Comparison of ENCODE assay signal across 4 worm cellular contexts in genomic region chrV:6206498-6206897, ce11.
A peak's percentile ranks its signal among the peaks of the same experiment; 100 is the strongest.
TF ChIP-seq lines count a peak whose summit lies in the region.

Gene W06H8.2, plus strand, starts transcription at chrV:6206755.

TF ChIP-seq in whole organism, L1 larva, 84 proteins besides CTCF, POLR2A, EP300 and RAD21:
- TF ChIP-seq sox-4 (tag; optimal IDR thresholded peaks at IDR 0.05; lab: Kevin White, UChicago) = no peak
- TF ChIP-seq unc-98 (GFP tag; IDR thresholded peaks at IDR 0.05; lab: Robert Waterston, UW) = no peak
- TF ChIP-seq rnt-1 (tag; optimal IDR thresholded peaks at IDR 0.05; lab: Kevin White, UChicago) = no peak
- no peak for TF ChIP-seq C16A3.4 (tag; optimal IDR thresholded peaks at IDR 0.05; lab: Kevin White, UChicago)
- peak; percentile 54 for TF ChIP-seq nhr-85 (tag; lab: Kevin White, UChicago)
- TF ChIP-seq skn-1 (tag; optimal IDR thresholded peaks at IDR 0.05; lab: Kevin White, UChicago) = peak; percentile 95
- no peak for TF ChIP-seq pax-3 (tag; optimal IDR thresholded peaks at IDR 0.05; lab: Kevin White, UChicago)
- no peak for TF ChIP-seq unc-86 (tag; optimal IDR thresholded peaks at IDR 0.05; lab: Kevin White, UChicago)
- TF ChIP-seq nhr-19 (GFP tag; conservative IDR thresholded peaks at IDR 0.05; lab: Robert Waterston, UW) = no peak
- TF ChIP-seq elt-3 (tag; optimal IDR thresholded peaks at IDR 0.05; lab: Kevin White, UChicago) = no peak
- no peak for TF ChIP-seq nhr-77 (tag; optimal IDR thresholded peaks at IDR 0.05; lab: Kevin White, UChicago)
- no peak for TF ChIP-seq nhr-76 (tag; optimal IDR thresholded peaks at IDR 0.05; lab: Kevin White, UChicago)
- peak; percentile 24 for TF ChIP-seq lin-14 (GFP tag; optimal IDR thresholded peaks at IDR 0.05; lab: Kevin White, UChicago)
TF ChIP-seq in whole organism, L1 larva: peak in this region for 3.

TF ChIP-seq in whole organism, L2 larva, 48 proteins besides CTCF, POLR2A, EP300 and RAD21:
- no peak for TF ChIP-seq unc-55 (GFP tag; optimal IDR thresholded peaks at IDR 0.05; lab: Kevin White, UChicago)
- TF ChIP-seq ceh-16 (tag; optimal IDR thresholded peaks at IDR 0.05; lab: Kevin White, UChicago) = no peak
- TF ChIP-seq nhr-10 (tag; optimal IDR thresholded peaks at IDR 0.05; lab: Kevin White, UChicago) = no peak
- TF ChIP-seq lin-13 (GFP tag; optimal IDR thresholded peaks at IDR 0.05; lab: Kevin White, UChicago) = no peak
- peak; percentile 33 for TF ChIP-seq sma-9 (GFP tag; optimal IDR thresholded peaks at IDR 0.05; lab: Kevin White, UChicago)
- TF ChIP-seq sma-9 (tag; optimal IDR thresholded peaks at IDR 0.05; lab: Kevin White, UChicago) = no peak
- peak; percentile 7 for TF ChIP-seq fos-1 (tag; optimal IDR thresholded peaks at IDR 0.05; lab: Kevin White, UChicago)

TF ChIP-seq in whole organism, L3 larva, 47 proteins besides CTCF, POLR2A, EP300 and RAD21:
- no peak for TF ChIP-seq pha-4 (tag; optimal IDR thresholded peaks at IDR 0.05; lab: Kevin White, UChicago)
- no peak for TF ChIP-seq pqm-1 (tag; optimal IDR thresholded peaks at IDR 0.05; lab: Kevin White, UChicago)
- peak; percentile 24 for TF ChIP-seq skn-1 (tag; optimal IDR thresholded peaks at IDR 0.05; lab: Kevin White, UChicago)

TF ChIP-seq in whole organism, L4 larva, 104 proteins besides CTCF, POLR2A, EP300 and RAD21:
- TF ChIP-seq duxl-1 (tag; optimal IDR thresholded peaks at IDR 0.05; lab: Kevin White, UChicago; ENCODE audit: poor library complexity) (no peak), nhr-28 (tag; optimal IDR thresholded peaks at IDR 0.05; lab: Kevin White, UChicago) (peak; percentile 25), madf-9 (GFP tag; conservative IDR thresholded peaks at IDR 0.05; lab: Robert Waterston, UW) (no peak), ctbp-1 (GFP tag; IDR thresholded peaks at IDR 0.05; lab: Robert Waterston, UW) (no peak), attf-4 (tag; optimal IDR thresholded peaks at IDR 0.05; lab: Kevin White, UChicago) (no peak), ceh-62 (tag; optimal IDR thresholded peaks at IDR 0.05; lab: Kevin White, UChicago) (no peak), pqm-1 (tag; optimal IDR thresholded peaks at IDR 0.05; lab: Kevin White, UChicago) (no peak), F10B5.3 (tag; optimal IDR thresholded peaks at IDR 0.05; lab: Kevin White, UChicago) (no peak), sdz-12 (GFP tag; optimal IDR thresholded peaks at IDR 0.05; lab: Kevin White, UChicago) (no peak)

Comparison
In these comparisons a context has a peak if more than half of its experiments do, and no peak if none do; other contexts are left out.
1. Of the 29 proteins assayed by ChIP-seq in both whole organism, L4 larva and whole organism, L1 larva: peak only in whole organism, L4 larva: nhr-28; only in whole organism, L1 larva: skn-1; in both: none; in neither: 27.